Worm (Caenorhabditis elegans) whole organism, L4 larva: Measurements from ENCODE around the gene R07E3.6.

Source experiments
- ZK546.5 ChIP-seq, 2 experiments: sonication (generic microtip); optimal IDR thresholded peaks; 2 replicates each; lab custom pipeline; 2017; ENCODE audit warnings: missing biosample characterization in 2 of 2, missing genetic modification characterization in 2 of 2
- dmd-8 ChIP-seq: fragments of 200-800 bp; sonication (Bioruptor generic); IDR thresholded peaks from 2 replicates; pipeline ENCODE4 v1.3.6; 2022; ENCODE audit warnings: missing genetic modification characterization, missing compliant biosample characterization
- nhr-237 ChIP-seq: sonication (generic microtip); optimal IDR thresholded peaks from 2 replicates; lab custom pipeline; 2017; ENCODE audit warnings: missing biosample characterization, missing genetic modification characterization
- nhr-6 ChIP-seq: fragments of 150-350 bp; optimal IDR thresholded peaks from 2 replicates; lab custom pipeline; 2014; ENCODE audit warnings: missing biosample characterization, missing genetic modification characterization
- unc-130 ChIP-seq: sonication (generic microtip); optimal IDR thresholded peaks from 2 replicates; lab custom pipeline; 2016; ENCODE audit warnings: missing genetic modification reagents, missing genetic modification characterization, missing compliant biosample characterization
- unc-62 ChIP-seq, 3 experiments: fragments of 150-350 bp in 1 of 3; sonication (generic microtip); optimal IDR thresholded peaks in 2 of 3; peaks in 1 of 3; 1 replicate in 1 of 3; 2 replicates in 2 of 3; lab custom pipeline; 2014 to 2017; ENCODE audit warnings: missing biosample characterization in 3 of 3, missing genetic modification characterization in 3 of 3, missing genetic modification reagents in 3 of 3, missing genotype in 1 of 3

ce11 chrX:10336138-10336537, 18.6 kb downstream of the R07E3.6 start, which contains the start of gene idpa-3:
- TF ChIP-seq nhr-237 (tag; lab: Kevin White, UChicago) (no peak), unc-62 (GFP tag; optimal IDR thresholded peaks at IDR 0.05 in 1 of 2; lab: Kevin White, UChicago) (no peak), unc-62 (tag; optimal IDR thresholded peaks at IDR 0.05; lab: Kevin White, UChicago) (no peak), unc-130 (GFP tag; lab: Kevin White, UChicago) (no peak), nhr-6 (tag; lab: Kevin White, UChicago) (no peak), dmd-8 (GFP tag; lab: Robert Waterston, UW) (no peak), ZK546.5 (tag; optimal IDR thresholded peaks at IDR 0.05; lab: Kevin White, UChicago) (no peak)
